Worm (Caenorhabditis elegans): ENCODE results near the gene F49C12.2.

ce11 chrIV:9304617-9305016, 5.6 kb upstream of the F49C12.2 start, which contains the start of gene F49C12.5:
- TF ChIP-seq tbx-11 (GFP tag; IDR thresholded peaks at IDR 0.05): no peak
- TF ChIP-seq ama-1 (optimal IDR thresholded peaks at IDR 0.05): no peak
- TF ChIP-seq F13C5.2 (tag; optimal IDR thresholded peaks at IDR 0.05): no peak
- no peak for TF ChIP-seq hmbx-1 (tag; optimal IDR thresholded peaks at IDR 0.05)
- TF ChIP-seq tra-4 (tag; optimal IDR thresholded peaks at IDR 0.05): no peak
- TF ChIP-seq hnd-1 (tag; optimal IDR thresholded peaks at IDR 0.05): no peak
- TF ChIP-seq B0310.2 (tag; optimal IDR thresholded peaks at IDR 0.05): no peak
